Fruit fly (Drosophila melanogaster) whole organism, pupa: ENCODE data around the gene Nsun2.
A peak's percentile ranks its signal among the peaks of the same experiment; 100 is the strongest.

Experiments
- CG10348 ChIP-seq: fragments of 200-800 bp; sonication (Bioruptor generic); IDR thresholded peaks from 2 replicates; pipeline ENCODE4 v1.3.6; 2022; ENCODE audit warnings: missing biosample characterization, missing genetic modification characterization
- CG12605 ChIP-seq: fragments of 200-800 bp; sonication (Bioruptor generic); IDR thresholded peaks from 2 replicates; pipeline ENCODE4 v1.3.6; 2022; ENCODE audit warnings: missing biosample characterization, missing genetic modification characterization
- CG13204 ChIP-seq: fragments of 200-800 bp; sonication (Bioruptor generic); optimal IDR thresholded peaks from 2 replicates; lab custom pipeline; 2018; ENCODE audit warnings: missing biosample characterization, mild to moderate bottlenecking, missing genetic modification characterization, moderate library complexity
- CG14655 ChIP-seq: fragments of 200-800 bp; sonication (Bioruptor generic); optimal IDR thresholded peaks from 3 replicates; lab custom pipeline; 2017; ENCODE audit warnings: mild to moderate bottlenecking, missing biosample characterization, missing genetic modification reagents, missing genetic modification characterization
- CG15710 ChIP-seq: fragments of 200-800 bp; sonication (Bioruptor generic); optimal IDR thresholded peaks from 2 replicates; lab custom pipeline; 2018; ENCODE audit warnings: missing biosample characterization, mild to moderate bottlenecking, missing genetic modification characterization, moderate library complexity
- CG17806 ChIP-seq: fragments of 200-800 bp; sonication (Bioruptor generic); optimal IDR thresholded peaks from 2 replicates; lab custom pipeline; 2018; ENCODE audit warnings: missing biosample characterization, mild to moderate bottlenecking, missing genetic modification characterization, moderate library complexity
- CG32121 ChIP-seq: fragments of 200-800 bp; sonication (Bioruptor generic); IDR thresholded peaks from 2 replicates; pipeline ENCODE4 v1.3.6; 2022; ENCODE audit warnings: missing biosample characterization, missing genetic modification characterization
- CG34367 ChIP-seq: fragments of 200-800 bp; sonication (Bioruptor generic); optimal IDR thresholded peaks from 2 replicates; lab custom pipeline; 2018; ENCODE audit warnings: missing biosample characterization, mild to moderate bottlenecking, missing genetic modification characterization
- CG4496 ChIP-seq: fragments of 200-800 bp; sonication (Bioruptor generic); IDR thresholded peaks from 3 replicates; pipeline ENCODE4 v1.3.6; 2022; ENCODE audit warnings: missing biosample characterization, missing genetic modification characterization
- CG8159 ChIP-seq: fragments of 200-800 bp; sonication (Bioruptor generic); optimal IDR thresholded peaks from 3 replicates; lab custom pipeline; 2018; ENCODE audit warnings: missing biosample characterization, mild to moderate bottlenecking, missing genetic modification characterization, moderate library complexity
- CG8301 ChIP-seq: fragments of 200-800 bp; sonication (Bioruptor generic); optimal IDR thresholded peaks from 2 replicates; lab custom pipeline; 2018; ENCODE audit warnings: missing biosample characterization, mild to moderate bottlenecking, missing genetic modification characterization
- CG9948 ChIP-seq: fragments of 200-800 bp; sonication (Bioruptor generic); optimal IDR thresholded peaks from 2 replicates; lab custom pipeline; 2018; ENCODE audit warnings: missing biosample characterization, mild to moderate bottlenecking, missing genetic modification characterization, moderate library complexity
- D1 ChIP-seq: fragments of 200-800 bp; sonication (Bioruptor generic); optimal IDR thresholded peaks from 2 replicates; lab custom pipeline; 2018; ENCODE audit warnings: missing biosample characterization, mild to moderate bottlenecking, missing genetic modification characterization, moderate library complexity
- EcR ChIP-seq: fragments of 200-800 bp; sonication (Bioruptor generic); optimal IDR thresholded peaks from 3 replicates; lab custom pipeline; 2019; ENCODE audit warnings: missing biosample characterization, missing genetic modification characterization, mild to moderate bottlenecking, moderate library complexity, missing genetic modification reagents
- Ets98B ChIP-seq: fragments of 200-800 bp; sonication (Bioruptor generic); IDR thresholded peaks from 2 replicates; pipeline ENCODE4 v1.3.6; 2022; ENCODE audit warnings: missing biosample characterization, missing genetic modification characterization
- Pif1A ChIP-seq: fragments of 200-800 bp; sonication (Bioruptor generic); optimal IDR thresholded peaks from 3 replicates; lab custom pipeline; 2016; ENCODE audit warnings: missing biosample characterization, missing genetic modification characterization
- Pif1B ChIP-seq: fragments of 200-800 bp; sonication (Bioruptor generic); optimal IDR thresholded peaks from 3 replicates; lab custom pipeline; 2016; ENCODE audit warnings: missing biosample characterization, missing genetic modification characterization
- Snoo ChIP-seq: fragments of 200-800 bp; sonication (Bioruptor generic); optimal IDR thresholded peaks from 3 replicates; lab custom pipeline; 2017; ENCODE audit warnings: missing biosample characterization, mild to moderate bottlenecking, missing genetic modification characterization, inconsistent platforms
- fd96Ca ChIP-seq: fragments of 200-800 bp; sonication (Bioruptor generic); IDR thresholded peaks from 3 replicates; pipeline ENCODE4 v1.3.6; 2022; ENCODE audit warnings: missing biosample characterization, missing genetic modification characterization
- gl ChIP-seq: fragments of 200-800 bp; sonication (Bioruptor generic); optimal IDR thresholded peaks from 2 replicates; lab custom pipeline; 2018; ENCODE audit warnings: missing biosample characterization, mild to moderate bottlenecking, missing genetic modification characterization
- rn ChIP-seq: fragments of 200-800 bp; sonication (Bioruptor generic); IDR thresholded peaks from 2 replicates; pipeline ENCODE4 v1.3.6; 2022; ENCODE audit warnings: missing biosample characterization, missing genetic modification characterization

Gene Nsun2

dm6 chrX:4106240-4106639 is 7.3 kb downstream of the Nsun2 start:
- no peak for TF ChIP-seq CG17806 (tag; lab: Kevin White, UChicago)
- TF ChIP-seq CG15710 (tag; lab: Kevin White, UChicago) = no peak
- no peak for TF ChIP-seq Pif1B (GFP tag; lab: Kevin White, UChicago)
- no peak for TF ChIP-seq CG8301 (tag; lab: Kevin White, UChicago)
- TF ChIP-seq CG14655 (GFP tag; lab: Kevin White, UChicago) = no peak
- TF ChIP-seq CG32121 = no peak
- no peak for TF ChIP-seq CG4496
- no peak for TF ChIP-seq rn
- TF ChIP-seq CG34367 (tag; lab: Kevin White, UChicago) = no peak
- TF ChIP-seq gl = no peak
- TF ChIP-seq CG12605 = no peak
- no peak for TF ChIP-seq CG10348
- TF ChIP-seq CG8159 (tag; lab: Kevin White, UChicago) = no peak
- no peak for TF ChIP-seq CG9948 (tag; lab: Kevin White, UChicago)
- no peak for TF ChIP-seq fd96Ca
- no peak for TF ChIP-seq Ets98B (GFP tag; lab: Robert Waterston, UW)
- no peak for TF ChIP-seq EcR (GFP tag; lab: Kevin White, UChicago)
- TF ChIP-seq CG13204 (GFP tag; lab: Kevin White, UChicago) = no peak
- no peak for TF ChIP-seq Snoo

- no peak for TF ChIP-seq CG13204 (GFP tag; lab: Kevin White, UChicago)
- TF ChIP-seq EcR (GFP tag; lab: Kevin White, UChicago) = peak; percentile 23
- no peak for TF ChIP-seq Pif1B (GFP tag; lab: Kevin White, UChicago)
- TF ChIP-seq CG8159 (tag; lab: Kevin White, UChicago) = peak; percentile 5
- TF ChIP-seq CG12605 = peak; percentile 63
- no peak for TF ChIP-seq Pif1A (GFP tag; lab: Kevin White, UChicago)
- TF ChIP-seq Snoo = peak; percentile 52
- no peak for TF ChIP-seq CG8301 (tag; lab: Kevin White, UChicago)
- peak; percentile 71; the same call in 2 of the 3 replicates for TF ChIP-seq CG4496
- no peak for TF ChIP-seq CG34367 (tag; lab: Kevin White, UChicago)
- TF ChIP-seq CG9948 (tag; lab: Kevin White, UChicago) = no peak
- peak; percentile 3 for TF ChIP-seq CG15710 (tag; lab: Kevin White, UChicago)
- TF ChIP-seq fd96Ca = no peak
- TF ChIP-seq Ets98B (GFP tag; lab: Robert Waterston, UW) = peak; percentile 53
- no peak for TF ChIP-seq rn
Measured at dm6 chrX:4105830-4106233, 7.7 kb downstream of the Nsun2 start, which contains the start of gene cib. Gene cib, plus strand, starts transcription at chrX:4106113.

dm6 chrX:4104132-4104531 is 9.4 kb downstream of the Nsun2 start, which contains the start of the genes Xpac and brn:
Gene Xpac, minus strand, starts transcription at chrX:4104197.
Gene brn, plus strand, starts transcription at chrX:4104342.
- TF ChIP-seq Pif1B (GFP tag; lab: Kevin White, UChicago) (no peak), Snoo (no peak), CG12605 (no peak)

- TF ChIP-seq CG4496 = no peak
- no peak for TF ChIP-seq CG9948 (tag; lab: Kevin White, UChicago)
- no peak for TF ChIP-seq CG8301 (tag; lab: Kevin White, UChicago)
- TF ChIP-seq gl = no peak
- no peak for TF ChIP-seq CG15710 (tag; lab: Kevin White, UChicago)
- TF ChIP-seq D1 (tag; lab: Kevin White, UChicago) = no peak
- no peak for TF ChIP-seq Snoo
- TF ChIP-seq CG13204 (GFP tag; lab: Kevin White, UChicago) = no peak
- no peak for TF ChIP-seq CG10348
- TF ChIP-seq fd96Ca = no peak
- TF ChIP-seq rn = no peak
- no peak for TF ChIP-seq Pif1A (GFP tag; lab: Kevin White, UChicago)
- TF ChIP-seq, all 21 proteins: peak for 0
Measured at dm6 chrX:4100824-4101368, 12.6 kb downstream of the Nsun2 start, which contains the start of the genes Cmtr1 and CG15375. Gene Cmtr1, minus strand, starts transcription at chrX:4101031. Gene CG15375, plus strand, starts transcription at chrX:4101318.

dm6 chrX:4089012-4089649 is 24.4 kb downstream of the Nsun2 start:
- TF ChIP-seq CG10348 = no peak
- 0 out of 2 replicates have a peak, but pooled peaks have one; percentile 24 for TF ChIP-seq CG12605
- no peak for TF ChIP-seq CG14655 (GFP tag; lab: Kevin White, UChicago)
- no peak for TF ChIP-seq Ets98B (GFP tag; lab: Robert Waterston, UW)
- peak; percentile 1 for TF ChIP-seq Pif1A (GFP tag; lab: Kevin White, UChicago)
- TF ChIP-seq CG9948 (tag; lab: Kevin White, UChicago) = no peak

dm6 chrX:4075430-4075829 is 38.1 kb downstream of the Nsun2 start, which contains the start of gene CG43689:
Gene CG43689, plus strand, starts transcription at chrX:4075743.
- TF ChIP-seq CG15710 (tag; lab: Kevin White, UChicago) (no peak), CG8159 (tag; lab: Kevin White, UChicago) (no peak), CG17806 (tag; lab: Kevin White, UChicago) (no peak), Pif1B (GFP tag; lab: Kevin White, UChicago) (no peak), EcR (GFP tag; lab: Kevin White, UChicago) (no peak), Snoo (no peak), rn (no peak), Ets98B (GFP tag; lab: Robert Waterston, UW) (no peak), D1 (tag; lab: Kevin White, UChicago) (no peak), CG9948 (tag; lab: Kevin White, UChicago) (no peak), CG32121 (no peak), CG8301 (tag; lab: Kevin White, UChicago) (no peak), CG4496 (no peak), gl (no peak), CG34367 (tag; lab: Kevin White, UChicago) (no peak), CG14655 (GFP tag; lab: Kevin White, UChicago) (no peak), CG10348 (no peak), fd96Ca (no peak), CG13204 (GFP tag; lab: Kevin White, UChicago) (no peak)
